Worm (Caenorhabditis elegans): Measurements from ENCODE around the gene F41C6.6.

- TF ChIP-seq pqm-1 (tag; optimal IDR thresholded peaks at IDR 0.05) (no peak), ztf-11 (tag; optimal IDR thresholded peaks at IDR 0.05) (no peak), pha-4 (tag; optimal IDR thresholded peaks at IDR 0.05) (no peak), nhr-76 (tag; optimal IDR thresholded peaks at IDR 0.05) (no peak), daf-12 (tag; optimal IDR thresholded peaks at IDR 0.05) (no peak), elt-3 (tag; optimal IDR thresholded peaks at IDR 0.05) (no peak), ceh-16 (tag; optimal IDR thresholded peaks at IDR 0.05) (no peak), jun-1 (tag; optimal IDR thresholded peaks at IDR 0.05) (no peak)
Observed at ce11 chrX:6893074-6893473, 11.4 kb upstream of the F41C6.6 start.
